Worm (Caenorhabditis elegans) whole organism, young adult: ENCODE data around the gene F25E5.1.

Experiments
- ZK185.1 ChIP-seq: sonication (generic microtip); optimal IDR thresholded peaks from 2 replicates; lab custom pipeline; 2016; ENCODE audit warnings: mild to moderate bottlenecking, missing genetic modification characterization, missing compliant biosample characterization; ENCODE audit not compliant: poor library complexity, severe bottlenecking
- ama-1 ChIP-seq, 3 experiments: fragments of 150-350 bp in 1 of 3; sonication (generic microtip) in 2 of 3; optimal IDR thresholded peaks; 2 replicates each; lab custom pipeline; 2014 to 2018; ENCODE audit warnings: missing biosample characterization in 2 of 3, missing genetic modification characterization in 2 of 3, missing genetic modification reagents in 2 of 3
- aptf-3 ChIP-seq: fragments of 200-800 bp; sonication (Bioruptor generic); IDR thresholded peaks from 2 replicates; pipeline ENCODE4 v1.3.6; 2022; ENCODE audit warnings: missing genetic modification characterization, missing compliant biosample characterization
- let-607 ChIP-seq, 2 experiments: fragments of 200-800 bp in 1 of 2; sonication (Bioruptor generic) in 1 of 2; sonication (generic microtip) in 1 of 2; optimal IDR thresholded peaks; 2 replicates each; lab custom pipeline; 2016 to 2018; ENCODE audit warnings: mild to moderate bottlenecking in 2 of 2, missing compliant biosample characterization in 2 of 2, missing genetic modification characterization in 2 of 2, moderate library complexity in 2 of 2, missing genotype in 1 of 2
- madf-8 ChIP-seq: fragments of 200-800 bp; sonication (Bioruptor generic); conservative IDR thresholded peaks from 2 replicates; pipeline ENCODE4 v1.3.6; 2022; ENCODE audit warnings: missing genetic modification reagents, missing genetic modification characterization, missing compliant biosample characterization
- nhr-80 ChIP-seq: sonication (generic microtip); optimal IDR thresholded peaks from 2 replicates; lab custom pipeline; 2016; ENCODE audit warnings: missing genetic modification characterization, missing compliant biosample characterization

DNA sequence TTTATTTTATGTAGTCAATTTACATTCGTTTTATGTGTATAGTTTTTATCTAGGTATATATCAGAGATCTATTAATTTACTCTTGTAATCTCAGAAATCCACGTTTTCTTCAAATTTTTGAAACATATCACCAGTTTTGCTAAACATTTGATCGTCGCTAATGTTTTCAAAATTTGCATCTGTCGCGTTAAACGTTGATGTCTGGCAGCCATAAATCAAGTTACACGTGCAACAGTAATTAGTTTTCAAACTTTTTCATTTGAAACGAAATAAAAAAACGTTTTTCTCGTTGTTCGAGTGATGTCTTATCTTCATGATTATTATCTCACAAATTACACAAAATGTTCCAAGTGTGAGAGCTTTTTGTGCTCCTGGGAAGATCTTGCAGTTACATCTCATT, 31.8 kb downstream of the F25E5.1 start, which contains the start of gene srh-79:
- no peak for TF ChIP-seq aptf-3 (GFP tag; lab: Robert Waterston, UW)
- TF ChIP-seq let-607 (tag; optimal IDR thresholded peaks at IDR 0.05; lab: Kevin White, UChicago) = no peak
- TF ChIP-seq nhr-80 (tag; lab: Kevin White, UChicago) = no peak
- no peak for TF ChIP-seq ama-1 (optimal IDR thresholded peaks at IDR 0.05; lab: Kevin White, UChicago)
- no peak for TF ChIP-seq ama-1 (GFP tag; optimal IDR thresholded peaks at IDR 0.05; lab: Kevin White, UChicago)
- no peak for TF ChIP-seq madf-8 (GFP tag; lab: Robert Waterston, UW)
- no peak for TF ChIP-seq ZK185.1 (tag; lab: Kevin White, UChicago)
